Worm (Caenorhabditis elegans) whole organism, L2 larva: Measurements from ENCODE around the gene F40F8.12.

ENCODE experiments used
- C34F6.9 ChIP-seq: fragments of 150-350 bp; optimal IDR thresholded peaks from 2 replicates; lab custom pipeline; 2014; ENCODE audit warnings: missing biosample characterization, missing genetic modification characterization
- F13H6.1 ChIP-seq: sonication (generic microtip); optimal IDR thresholded peaks from 2 replicates; lab custom pipeline; 2016; ENCODE audit warnings: missing genetic modification characterization, missing compliant biosample characterization
- ZK546.5 ChIP-seq: sonication (generic microtip); optimal IDR thresholded peaks from 2 replicates; lab custom pipeline; 2017; ENCODE audit warnings: missing biosample characterization, missing genetic modification characterization
- alr-1 ChIP-seq: fragments of 150-350 bp; optimal IDR thresholded peaks from 2 replicates; lab custom pipeline; 2014; ENCODE audit warnings: missing biosample characterization, missing genetic modification characterization
- blmp-1 ChIP-seq: sonication (generic microtip); optimal IDR thresholded peaks from 2 replicates; lab custom pipeline; 2017; ENCODE audit warnings: missing genetic modification characterization, mild to moderate bottlenecking, missing compliant biosample characterization, antibody characterized with exemption, moderate library complexity; ENCODE audit not compliant: insufficient read depth
- ceh-16 ChIP-seq: fragments of 150-350 bp; optimal IDR thresholded peaks from 2 replicates; lab custom pipeline; 2014; ENCODE audit warnings: missing biosample characterization, missing genetic modification characterization
- crh-2 ChIP-seq: sonication (generic microtip); optimal IDR thresholded peaks from 2 replicates; lab custom pipeline; 2017; ENCODE audit warnings: missing biosample characterization, missing genetic modification characterization
- dmd-4 ChIP-seq: sonication (generic microtip); optimal IDR thresholded peaks from 2 replicates; lab custom pipeline; 2017; ENCODE audit warnings: missing biosample characterization, missing genetic modification characterization
- egl-27 ChIP-seq: sonication (generic microtip); optimal IDR thresholded peaks from 3 replicates; lab custom pipeline; 2017; ENCODE audit warnings: missing biosample characterization, missing genetic modification reagents, missing genetic modification characterization
- elt-1 ChIP-seq: fragments of 150-350 bp; optimal IDR thresholded peaks from 2 replicates; lab custom pipeline; 2014; ENCODE audit warnings: missing biosample characterization, missing genetic modification characterization
- elt-3 ChIP-seq: sonication (generic microtip); optimal IDR thresholded peaks from 2 replicates; lab custom pipeline; 2017; ENCODE audit warnings: missing biosample characterization, missing genetic modification characterization
- fos-1 ChIP-seq: fragments of 150-350 bp; optimal IDR thresholded peaks from 2 replicates; lab custom pipeline; 2014; ENCODE audit warnings: missing biosample characterization, missing genetic modification characterization
- gmeb-1 ChIP-seq: fragments of 150-350 bp; optimal IDR thresholded peaks from 2 replicates; lab custom pipeline; 2014; ENCODE audit warnings: missing biosample characterization, missing genetic modification characterization
- lin-11 ChIP-seq: fragments of 150-350 bp; sonication (generic microtip); optimal IDR thresholded peaks from 2 replicates; lab custom pipeline; 2014; ENCODE audit warnings: missing biosample characterization, missing genetic modification characterization, inconsistent platforms, mixed read lengths
- lin-13 ChIP-seq: fragments of 150-350 bp; optimal IDR thresholded peaks from 2 replicates; lab custom pipeline; 2014; ENCODE audit warnings: missing biosample characterization, missing genetic modification reagents, missing genetic modification characterization
- lin-39 ChIP-seq: fragments of 150-350 bp; optimal IDR thresholded peaks from 2 replicates; lab custom pipeline; 2014; ENCODE audit warnings: missing biosample characterization, missing genetic modification reagents, missing genetic modification characterization
- lsy-2 ChIP-seq, 2 experiments: fragments of 150-350 bp in 1 of 2; sonication (generic microtip) in 1 of 2; optimal IDR thresholded peaks; 2 replicates each; lab custom pipeline; 2014 to 2017; ENCODE audit warnings: missing biosample characterization in 2 of 2, missing genetic modification characterization in 2 of 2
- mab-5 ChIP-seq: fragments of 150-350 bp; optimal IDR thresholded peaks from 2 replicates; lab custom pipeline; 2014; ENCODE audit warnings: missing biosample characterization, missing genetic modification characterization
- mdl-1 ChIP-seq, 2 experiments: fragments of 150-350 bp in 1 of 2; sonication (generic microtip) in 1 of 2; optimal IDR thresholded peaks; 2 replicates each; lab custom pipeline; 2017; ENCODE audit warnings: missing biosample characterization in 2 of 2, missing genetic modification characterization in 2 of 2
- nhr-10 ChIP-seq: sonication (generic microtip); optimal IDR thresholded peaks from 2 replicates; lab custom pipeline; 2017; ENCODE audit warnings: missing biosample characterization, missing genetic modification characterization
- nhr-11 ChIP-seq: fragments of 150-350 bp; optimal IDR thresholded peaks from 2 replicates; lab custom pipeline; 2014; ENCODE audit warnings: missing biosample characterization, missing genetic modification characterization
- nhr-129 ChIP-seq: fragments of 150-350 bp; optimal IDR thresholded peaks from 2 replicates; lab custom pipeline; 2014; ENCODE audit warnings: missing biosample characterization, missing genetic modification characterization
- nhr-21 ChIP-seq: fragments of 150-350 bp; optimal IDR thresholded peaks from 2 replicates; lab custom pipeline; 2014; ENCODE audit warnings: missing biosample characterization, missing genetic modification characterization
- nhr-23 ChIP-seq: fragments of 150-350 bp; optimal IDR thresholded peaks from 2 replicates; lab custom pipeline; 2014; ENCODE audit warnings: missing biosample characterization, missing genetic modification reagents, missing genetic modification characterization
- nhr-237 ChIP-seq: fragments of 150-350 bp; optimal IDR thresholded peaks from 2 replicates; lab custom pipeline; 2014; ENCODE audit warnings: missing biosample characterization, missing genetic modification characterization
- nhr-25 ChIP-seq: fragments of 150-350 bp; sonication (generic microtip); optimal IDR thresholded peaks from 3 replicates; lab custom pipeline; 2014; ENCODE audit warnings: missing biosample characterization, missing genetic modification characterization
- nhr-6 ChIP-seq: fragments of 150-350 bp; optimal IDR thresholded peaks from 2 replicates; lab custom pipeline; 2014; ENCODE audit warnings: missing biosample characterization, missing genetic modification characterization
- peb-1 ChIP-seq: fragments of 150-350 bp; optimal IDR thresholded peaks from 2 replicates; lab custom pipeline; 2014; ENCODE audit warnings: missing biosample characterization, missing genetic modification characterization
- sma-3 ChIP-seq: sonication (generic microtip); optimal IDR thresholded peaks from 2 replicates; lab custom pipeline; 2016; ENCODE audit warnings: missing genetic modification reagents, missing genetic modification characterization, missing compliant biosample characterization
- sma-9 ChIP-seq, 2 experiments: fragments of 150-350 bp in 1 of 2; sonication (generic microtip) in 1 of 2; optimal IDR thresholded peaks; 2 replicates each; lab custom pipeline; 2014 to 2016; ENCODE audit warnings: missing genetic modification characterization in 2 of 2, mild to moderate bottlenecking in 1 of 2, missing biosample characterization in 1 of 2, missing compliant biosample characterization in 1 of 2, missing genetic modification reagents in 1 of 2, moderate library complexity in 1 of 2
- unc-55 ChIP-seq: fragments of 150-350 bp; sonication (generic microtip); optimal IDR thresholded peaks from 3 replicates; lab custom pipeline; 2014; ENCODE audit warnings: missing biosample characterization, missing genetic modification reagents, missing genetic modification characterization
- unc-62 ChIP-seq: fragments of 150-350 bp; optimal IDR thresholded peaks from 2 replicates; lab custom pipeline; 2014; ENCODE audit warnings: missing biosample characterization, missing genetic modification reagents, missing genetic modification characterization
- zag-1 ChIP-seq: fragments of 150-350 bp; optimal IDR thresholded peaks from 2 replicates; lab custom pipeline; 2014; ENCODE audit warnings: missing biosample characterization, missing genetic modification characterization
- ztf-1 ChIP-seq: fragments of 200-800 bp; sonication (Bioruptor generic); conservative IDR thresholded peaks from 2 replicates; pipeline ENCODE4 v1.3.6; 2022; ENCODE audit warnings: missing genetic modification characterization, missing compliant biosample characterization
- ztf-11 ChIP-seq: sonication (generic microtip); optimal IDR thresholded peaks from 2 replicates; lab custom pipeline; 2017; ENCODE audit warnings: missing biosample characterization, missing genetic modification characterization
- ztf-4 ChIP-seq: fragments of 150-350 bp; optimal IDR thresholded peaks from 2 replicates; lab custom pipeline; 2014; ENCODE audit warnings: missing biosample characterization, missing genetic modification characterization

Gene F40F8.12

DNA sequence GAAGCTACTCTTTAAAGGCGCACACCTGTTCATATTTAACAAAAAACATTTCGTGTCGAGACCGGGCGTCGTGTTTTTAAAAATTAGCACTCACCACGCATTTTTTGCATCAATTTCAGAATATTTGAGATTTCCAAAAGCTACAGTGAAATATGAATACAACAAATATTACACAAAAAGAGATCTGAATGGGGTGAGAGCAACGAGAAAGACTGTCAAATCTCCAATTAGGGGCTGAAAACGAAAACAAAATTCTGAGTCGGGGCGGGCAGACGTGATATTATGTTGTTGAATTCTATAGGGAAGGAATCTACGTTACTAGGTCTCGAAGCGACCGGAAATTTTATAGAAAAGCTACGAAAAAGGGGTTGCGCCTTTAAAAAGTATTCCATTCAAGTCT, 26.0 kb upstream of the F40F8.12 start, which contains the start of gene C09H10.5:
TSS of gene C09H10.5 (minus strand) at position 101 of the 400 bp plus-strand sequence.
- TF ChIP-seq nhr-23 (tag; lab: Kevin White, UChicago), result no peak
- no peak for TF ChIP-seq elt-3 (tag; lab: Kevin White, UChicago)
- no peak for TF ChIP-seq peb-1 (tag; lab: Kevin White, UChicago)
- no peak for TF ChIP-seq mab-5 (tag; lab: Kevin White, UChicago)
- TF ChIP-seq nhr-25 (tag; lab: Kevin White, UChicago), result no peak
- TF ChIP-seq nhr-21 (tag; lab: Kevin White, UChicago), result no peak
- no peak for TF ChIP-seq unc-55 (GFP tag; lab: Kevin White, UChicago)
- TF ChIP-seq unc-62, result no peak
- no peak for TF ChIP-seq crh-2
- TF ChIP-seq gmeb-1 (tag; lab: Kevin White, UChicago), result no peak
- TF ChIP-seq nhr-11 (tag; lab: Kevin White, UChicago), result no peak
- no peak for TF ChIP-seq sma-9 (GFP tag; optimal IDR thresholded peaks at IDR 0.05; lab: Kevin White, UChicago)
- no peak for TF ChIP-seq sma-9 (tag; optimal IDR thresholded peaks at IDR 0.05; lab: Kevin White, UChicago)
- TF ChIP-seq alr-1 (tag; lab: Kevin White, UChicago), result no peak
- TF ChIP-seq ceh-16 (tag; lab: Kevin White, UChicago), result no peak
- TF ChIP-seq elt-1, result no peak
- no peak for TF ChIP-seq ztf-1
- no peak for TF ChIP-seq fos-1 (tag; lab: Kevin White, UChicago)
- TF ChIP-seq lsy-2 (tag; optimal IDR thresholded peaks at IDR 0.05; lab: Kevin White, UChicago), result no peak
- TF ChIP-seq sma-3 (GFP tag; lab: Kevin White, UChicago), result no peak

DNA sequence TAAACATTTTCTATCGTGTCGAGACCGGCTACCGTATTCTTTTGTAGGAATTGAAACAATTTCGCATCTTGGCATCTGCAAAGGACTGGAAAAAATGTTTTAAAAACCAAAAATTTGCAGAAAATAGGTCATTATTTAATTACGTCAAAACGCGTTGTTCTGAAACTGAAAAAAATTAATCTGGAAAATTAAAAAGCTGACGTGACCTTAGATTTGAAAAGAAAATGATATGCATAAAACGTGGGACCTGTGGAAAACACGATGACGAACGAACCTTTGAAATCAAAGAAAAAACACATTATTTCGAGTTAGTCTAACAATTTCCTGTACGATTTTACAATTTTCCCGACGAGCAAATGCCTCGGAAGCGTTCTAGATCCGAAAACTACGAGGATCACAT, 25.5 kb upstream of the F40F8.12 start, which contains the start of gene C09H10.9:
TSS of gene C09H10.9 (plus strand) at position 301 of the 400 bp plus-strand sequence.
- no peak for TF ChIP-seq ztf-4 (tag; lab: Kevin White, UChicago)
- TF ChIP-seq nhr-237 (tag; lab: Kevin White, UChicago), result no peak
- TF ChIP-seq elt-1, result no peak
- no peak for TF ChIP-seq blmp-1
- TF ChIP-seq sma-9 (GFP tag; optimal IDR thresholded peaks at IDR 0.05; lab: Kevin White, UChicago), result no peak
- TF ChIP-seq sma-9 (tag; optimal IDR thresholded peaks at IDR 0.05; lab: Kevin White, UChicago), result no peak
- TF ChIP-seq lin-13 (GFP tag; lab: Kevin White, UChicago), result no peak
- TF ChIP-seq nhr-129 (tag; lab: Kevin White, UChicago), result no peak
- TF ChIP-seq peb-1 (tag; lab: Kevin White, UChicago), result no peak
- TF ChIP-seq ZK546.5, result no peak
- no peak for TF ChIP-seq alr-1 (tag; lab: Kevin White, UChicago)
- TF ChIP-seq F13H6.1 (tag; lab: Kevin White, UChicago), result no peak
- no peak for TF ChIP-seq zag-1 (tag; lab: Kevin White, UChicago)
- no peak for TF ChIP-seq lin-39 (tag; lab: Kevin White, UChicago)
- no peak for TF ChIP-seq unc-62
- no peak for TF ChIP-seq nhr-23 (tag; lab: Kevin White, UChicago)
- no peak for TF ChIP-seq ztf-11 (tag; lab: Kevin White, UChicago)
- no peak for TF ChIP-seq lin-11 (tag; lab: Kevin White, UChicago)
- TF ChIP-seq dmd-4, result no peak
- TF ChIP-seq sma-3 (GFP tag; lab: Kevin White, UChicago), result no peak
- no peak for TF ChIP-seq nhr-6 (tag; lab: Kevin White, UChicago)

DNA sequence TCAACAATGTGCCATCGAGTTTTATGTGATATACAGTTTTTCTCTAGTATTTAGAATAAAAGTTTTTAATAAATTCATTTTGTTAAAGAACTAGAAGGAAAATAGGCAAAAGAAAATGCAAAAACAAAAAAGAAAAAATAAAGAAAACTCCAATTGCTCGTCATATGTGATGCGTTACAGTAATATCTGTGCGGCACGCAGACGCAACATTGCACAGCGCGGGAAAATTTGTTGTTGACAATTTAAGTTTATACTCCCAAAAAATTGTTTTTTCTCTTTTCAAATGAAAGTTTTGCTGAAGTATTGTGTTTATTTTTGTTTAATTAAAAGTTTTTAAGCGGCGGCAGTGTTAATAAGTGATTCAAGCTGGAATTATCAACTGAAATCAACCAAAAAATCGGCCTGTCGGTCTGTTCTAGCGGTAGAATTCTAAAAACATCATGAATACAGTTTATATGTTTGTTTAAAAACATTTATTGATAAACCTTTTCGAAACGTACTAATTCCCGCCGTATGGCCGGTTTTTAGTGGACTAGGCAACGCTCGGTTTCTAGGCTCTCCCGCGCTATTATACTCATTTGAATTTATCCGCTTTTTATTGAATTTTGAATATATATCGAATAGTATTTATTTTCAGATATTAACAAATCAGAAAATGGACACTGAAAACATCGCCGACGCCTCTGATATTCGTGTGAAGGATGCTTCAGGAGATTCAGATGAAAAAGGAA, 23.5 kb upstream of the F40F8.12 start, which contains the start of gene nasp-1:
TSS of gene nasp-1 (plus strand) at position 632 of the 731 bp plus-strand sequence.
- TF ChIP-seq nhr-6 (tag; lab: Kevin White, UChicago) (no peak), lsy-2 (tag; optimal IDR thresholded peaks at IDR 0.05; lab: Kevin White, UChicago) (peak in 1 of 2 experiments; percentile 73)

DNA sequence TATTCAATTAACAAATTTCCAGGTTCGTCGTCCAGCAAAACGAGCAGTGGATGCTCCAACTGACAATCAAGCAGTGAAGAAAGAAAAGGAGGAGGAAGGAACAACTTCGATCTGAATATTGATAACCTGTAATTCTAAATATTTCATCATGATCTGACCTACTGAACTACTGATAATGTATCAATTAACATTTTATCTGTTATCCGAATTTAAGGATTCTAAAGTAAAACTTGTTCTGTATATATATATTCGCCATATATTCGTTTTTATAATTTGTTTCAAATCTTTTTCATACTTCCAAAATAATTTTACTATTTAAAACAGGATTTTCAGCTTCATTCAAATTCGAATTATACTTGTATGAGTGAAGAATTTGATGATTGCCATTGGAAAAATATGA, 21.8 kb upstream of the F40F8.12 start, which contains the start of gene apc-17:
TSS of gene apc-17 (plus strand) at position 301 of the 400 bp plus-strand sequence.
- TF ChIP-seq sma-9 (GFP tag; optimal IDR thresholded peaks at IDR 0.05; lab: Kevin White, UChicago) (no peak), sma-9 (tag; optimal IDR thresholded peaks at IDR 0.05; lab: Kevin White, UChicago) (no peak), nhr-25 (tag; lab: Kevin White, UChicago) (no peak), nhr-10 (no peak), lin-11 (tag; lab: Kevin White, UChicago) (no peak), ztf-4 (tag; lab: Kevin White, UChicago) (no peak), C34F6.9 (tag; lab: Kevin White, UChicago) (no peak), mdl-1 (tag; optimal IDR thresholded peaks at IDR 0.05; lab: Kevin White, UChicago) (no peak), egl-27 (tag; lab: Kevin White, UChicago) (no peak), lin-39 (tag; lab: Kevin White, UChicago) (no peak)
